Worm (Caenorhabditis elegans): ENCODE data around the gene C27F2.9.

DNA sequence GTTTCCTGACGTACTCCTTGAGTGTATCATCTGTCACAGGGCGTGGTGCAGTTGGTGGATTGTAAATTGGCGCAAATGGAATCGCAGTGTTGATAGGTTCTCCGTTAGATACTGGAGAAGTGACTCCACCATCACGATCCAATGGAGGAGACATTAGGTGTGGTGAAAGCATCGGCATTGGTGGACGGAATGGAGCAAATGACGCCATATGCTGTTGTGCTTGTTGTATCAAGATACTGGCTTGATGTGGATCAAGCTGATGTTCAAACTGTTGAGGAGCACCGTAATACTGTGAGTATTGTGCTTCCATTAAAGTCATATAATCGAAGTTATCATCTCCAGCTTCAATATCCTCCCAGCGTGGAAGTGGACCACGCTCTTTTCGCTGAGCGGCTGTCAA, 49.6 kb upstream of the C27F2.9 start:
- TF ChIP-seq zip-8 (tag; optimal IDR thresholded peaks at IDR 0.05) (no peak), lin-32 (GFP tag; optimal IDR thresholded peaks at IDR 0.05) (no peak), pha-4 (tag; optimal IDR thresholded peaks at IDR 0.05) (no peak), mep-1 (tag; optimal IDR thresholded peaks at IDR 0.05) (no peak), nhr-28 (tag; optimal IDR thresholded peaks at IDR 0.05) (no peak), nhr-76 (tag; optimal IDR thresholded peaks at IDR 0.05) (no peak), cnd-1 (tag; optimal IDR thresholded peaks at IDR 0.05) (no peak), tbx-8 (GFP tag; optimal IDR thresholded peaks at IDR 0.05) (no peak), mab-5 (tag; optimal IDR thresholded peaks at IDR 0.05) (no peak), elt-3 (tag; optimal IDR thresholded peaks at IDR 0.05) (no peak)

Measured in whole organism, mixed stage, embryonic.